Fruit fly (Drosophila melanogaster) whole organism, pupa: ENCODE measurements around the gene CG31793.

Experiments used
- CG17806 ChIP-seq: fragments of 200-800 bp; sonication (Bioruptor generic); optimal IDR thresholded peaks from 2 replicates; lab custom pipeline; 2018; ENCODE audit warnings: missing biosample characterization, mild to moderate bottlenecking, missing genetic modification characterization, moderate library complexity
- CG32121 ChIP-seq: fragments of 200-800 bp; sonication (Bioruptor generic); IDR thresholded peaks from 2 replicates; pipeline ENCODE4 v1.3.6; 2022; ENCODE audit warnings: missing biosample characterization, missing genetic modification characterization
- CG9948 ChIP-seq: fragments of 200-800 bp; sonication (Bioruptor generic); optimal IDR thresholded peaks from 2 replicates; lab custom pipeline; 2018; ENCODE audit warnings: missing biosample characterization, mild to moderate bottlenecking, missing genetic modification characterization, moderate library complexity

dm6 chr2L:19051534-19052100 lies 48.5 kb downstream of the CG31793 start, which contains the start of gene Rpn3:
- TF ChIP-seq CG17806 (tag; lab: Kevin White, UChicago) (peak; percentile 78), CG9948 (tag; lab: Kevin White, UChicago) (peak; percentile 74), CG32121 (peak; percentile 87)
